Fruit fly (Drosophila melanogaster): ENCODE measurements around the gene CG18170.

DNA sequence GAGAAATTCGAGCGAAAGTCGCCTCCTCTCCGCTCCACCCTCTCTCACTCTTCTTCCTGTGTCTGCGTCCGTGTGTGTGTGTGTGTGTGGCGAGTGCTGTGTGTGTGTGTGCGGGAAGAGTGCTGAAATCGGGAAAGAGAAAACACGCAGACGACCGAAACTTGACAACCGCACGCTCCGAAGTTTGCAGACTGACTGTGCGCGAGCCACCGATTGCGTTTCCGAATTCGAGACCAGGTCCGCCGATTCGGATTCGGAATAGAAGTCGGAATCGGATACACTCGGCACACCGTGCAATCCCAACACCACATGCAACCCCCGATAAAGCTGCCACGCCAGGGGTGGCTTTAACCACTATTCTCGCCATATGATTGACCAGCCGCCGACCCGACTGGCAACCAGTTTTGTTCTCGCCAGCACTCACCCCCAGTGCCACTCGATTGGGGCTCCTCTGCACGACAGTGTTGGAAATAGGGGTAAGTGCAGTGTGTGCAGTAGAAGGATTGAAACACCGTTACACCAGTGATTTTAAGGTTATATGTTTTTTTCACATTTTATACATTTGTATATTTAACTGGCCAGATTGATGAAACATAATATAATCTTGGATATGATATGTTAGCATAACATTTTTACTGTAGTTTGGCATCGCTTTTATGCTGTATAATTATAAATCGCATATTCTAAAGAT is 25.6 kb downstream of the CG18170 start, which contains the start of gene CG13928:
- TF ChIP-seq gl (tag; optimal IDR thresholded peaks at IDR 0.05) (no peak), Ets98B (GFP tag; IDR thresholded peaks at IDR 0.05) (no peak)
